Fruit fly (Drosophila melanogaster): ENCODE measurements around the gene Ibf1.
A peak's percentile ranks its signal among the peaks of the same experiment; 100 is the strongest.

The Ibf1 gene

dm6 chr3R:9237268-9238091 lies 21.3 kb upstream of the Ibf1 start, which contains the start of gene pum (continued):
- TF ChIP-seq klu (GFP tag; IDR thresholded peaks at IDR 0.05) = no peak
- no peak for TF ChIP-seq disco-r (GFP tag; optimal IDR thresholded peaks at IDR 0.05)
- no peak for TF ChIP-seq jing (GFP tag; optimal IDR thresholded peaks at IDR 0.05)
- peak; percentile 69; the same call in 1 of the 2 replicates for TF ChIP-seq onecut (GFP tag; IDR thresholded peaks at IDR 0.05)
- TF ChIP-seq Doc2 (GFP tag; IDR thresholded peaks at IDR 0.05) = no peak
- TF ChIP-seq CG4707 (GFP tag; optimal IDR thresholded peaks at IDR 0.05) = no peak
- TF ChIP-seq CG30403 (GFP tag; optimal IDR thresholded peaks at IDR 0.05) = peak; percentile 52
- no peak for TF ChIP-seq her (GFP tag; optimal IDR thresholded peaks at IDR 0.05)
- TF ChIP-seq CG17568 (GFP tag; optimal IDR thresholded peaks at IDR 0.05) = peak; percentile 77
- no peak for TF ChIP-seq Dref (GFP tag; IDR thresholded peaks at IDR 0.05)
- no peak for TF ChIP-seq gce (GFP tag; IDR thresholded peaks at IDR 0.05)
- TF ChIP-seq Fer2 (tag; optimal IDR thresholded peaks at IDR 0.05) = no peak
- TF ChIP-seq CG16815 (GFP tag; optimal IDR thresholded peaks at IDR 0.05) = no peak
- no peak for TF ChIP-seq sna (GFP tag; IDR thresholded peaks at IDR 0.05; ENCODE audit: partially characterized antibody)
- peak; percentile 73 for TF ChIP-seq gem (tag; optimal IDR thresholded peaks at IDR 0.05)
- TF ChIP-seq CG11093 (GFP tag; IDR thresholded peaks at IDR 0.05) = no peak
- TF ChIP-seq Doc3 (GFP tag; IDR thresholded peaks at IDR 0.05; ENCODE audit: partially characterized antibody) = no peak
- no peak for TF ChIP-seq dati (GFP tag; IDR thresholded peaks at IDR 0.05)
- no peak for TF ChIP-seq CG1647 (GFP tag; optimal IDR thresholded peaks at IDR 0.05)
- TF ChIP-seq ato (GFP tag; IDR thresholded peaks at IDR 0.05; ENCODE audit: partially characterized antibody) = no peak
- no peak for TF ChIP-seq CG4282 (GFP tag; optimal IDR thresholded peaks at IDR 0.05)
- no peak for TF ChIP-seq nerfin-1 (tag; optimal IDR thresholded peaks at IDR 0.05)
- TF ChIP-seq CG1792 (GFP tag; optimal IDR thresholded peaks at IDR 0.05) = no peak
- no peak for TF ChIP-seq wor (GFP tag; IDR thresholded peaks at IDR 0.05)
- TF ChIP-seq CG31441 (GFP tag; IDR thresholded peaks at IDR 0.05) = peak; percentile 64
- TF ChIP-seq Fer1 (GFP tag; optimal IDR thresholded peaks at IDR 0.05) = no peak
- no peak for TF ChIP-seq CG13296 (GFP tag; optimal IDR thresholded peaks at IDR 0.05)
- peak; percentile 67 for TF ChIP-seq CG7839 (tag; optimal IDR thresholded peaks at IDR 0.05)
- no peak for TF ChIP-seq zfh2 (GFP tag; optimal IDR thresholded peaks at IDR 0.05)
- peak; percentile 59 for TF ChIP-seq phol (tag; optimal IDR thresholded peaks at IDR 0.05)
- no peak for TF ChIP-seq Usf (GFP tag; optimal IDR thresholded peaks at IDR 0.05)
- no peak for TF ChIP-seq CG31388 (GFP tag; optimal IDR thresholded peaks at IDR 0.05)
- no peak for TF ChIP-seq scrt (GFP tag; optimal IDR thresholded peaks at IDR 0.05)
- TF ChIP-seq pros (GFP tag; optimal IDR thresholded peaks at IDR 0.05) = no peak
- no peak for TF ChIP-seq Bdp1 (GFP tag; optimal IDR thresholded peaks at IDR 0.05)
- no peak for TF ChIP-seq toy (GFP tag; IDR thresholded peaks at IDR 0.05)
- TF ChIP-seq TFAM (GFP tag; optimal IDR thresholded peaks at IDR 0.05) = no peak
- TF ChIP-seq CG7271 (tag; optimal IDR thresholded peaks at IDR 0.05) = no peak
- no peak for TF ChIP-seq CG5953 (GFP tag; IDR thresholded peaks at IDR 0.05)
- TF ChIP-seq aop (GFP tag; IDR thresholded peaks at IDR 0.05) = no peak
- TF ChIP-seq CG5180 (GFP tag; optimal IDR thresholded peaks at IDR 0.05) = no peak
- TF ChIP-seq wek (GFP tag; optimal IDR thresholded peaks at IDR 0.05) = no peak
- TF ChIP-seq gt (GFP tag; IDR thresholded peaks at IDR 0.05) = no peak
- TF ChIP-seq CG10959 (GFP tag; IDR thresholded peaks at IDR 0.05) = no peak
- no peak for TF ChIP-seq Camta (GFP tag; optimal IDR thresholded peaks at IDR 0.05)
- no peak for TF ChIP-seq CG9609 (GFP tag; optimal IDR thresholded peaks at IDR 0.05)
- no peak for TF ChIP-seq tin (GFP tag; optimal IDR thresholded peaks at IDR 0.05)
- no peak for TF ChIP-seq Sox102F (GFP tag; optimal IDR thresholded peaks at IDR 0.05)
- TF ChIP-seq CG42726 (GFP tag; IDR thresholded peaks at IDR 0.05; ENCODE audit: partially characterized antibody) = no peak
- TF ChIP-seq caup (GFP tag; optimal IDR thresholded peaks at IDR 0.05; ENCODE audit: severe bottlenecking) = no peak
